Worm (Caenorhabditis elegans): ENCODE measurements around the gene brap-2.

Gene brap-2

DNA sequence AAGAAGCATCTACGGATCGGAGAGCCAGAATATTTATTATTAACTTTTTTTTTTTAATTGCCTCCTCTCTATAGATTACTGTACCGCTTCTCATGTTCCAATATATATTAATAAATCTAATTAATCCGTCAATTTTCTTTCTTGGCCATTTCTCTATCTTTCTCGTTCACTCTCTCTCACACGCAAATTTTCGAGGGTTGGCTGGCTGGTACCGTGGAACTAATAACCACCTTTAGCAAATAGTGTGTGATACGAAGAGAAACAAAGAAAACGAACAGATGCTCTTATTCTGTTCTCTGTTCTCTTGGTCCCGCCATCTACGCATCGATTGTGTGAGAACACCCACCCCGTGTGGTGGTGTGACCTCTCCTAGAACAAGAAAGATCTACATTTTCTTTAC lies 25.3 kb upstream of the brap-2 start:
- TF ChIP-seq alr-1 (tag; optimal IDR thresholded peaks at IDR 0.05) (no peak), sma-3 (GFP tag; optimal IDR thresholded peaks at IDR 0.05) (no peak), dmd-4 (tag; optimal IDR thresholded peaks at IDR 0.05) (no peak), nhr-129 (tag; optimal IDR thresholded peaks at IDR 0.05) (no peak), nhr-12 (tag; optimal IDR thresholded peaks at IDR 0.05) (no peak), nhr-237 (tag; optimal IDR thresholded peaks at IDR 0.05) (no peak), ceh-16 (tag; optimal IDR thresholded peaks at IDR 0.05) (no peak), nhr-6 (tag; optimal IDR thresholded peaks at IDR 0.05) (no peak), snpc-4 (tag; optimal IDR thresholded peaks at IDR 0.05) (no peak), unc-62 (GFP tag; optimal IDR thresholded peaks at IDR 0.05) (no peak)

DNA sequence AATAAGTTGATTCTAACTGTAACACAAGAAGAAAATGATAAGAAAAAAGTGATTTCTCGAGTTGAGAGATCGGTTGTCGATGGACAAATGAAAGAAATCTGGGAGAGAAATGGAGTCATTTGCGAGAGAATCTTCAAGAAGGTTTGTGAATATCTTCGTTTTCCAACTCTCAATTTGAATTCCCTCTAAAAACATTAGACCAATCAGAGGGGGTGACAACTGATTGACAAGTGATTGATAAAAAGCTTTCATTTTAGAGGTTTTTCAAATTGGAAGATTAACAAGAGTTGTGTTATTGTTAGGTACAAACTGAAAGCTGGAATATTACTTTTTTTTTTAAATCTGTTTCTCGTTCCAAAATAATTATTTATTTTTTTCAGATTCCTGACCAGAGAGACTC lies 24.9 kb upstream of the brap-2 start:
- TF ChIP-seq mdl-1 (tag; optimal IDR thresholded peaks at IDR 0.05) (no peak), lin-39 (tag; optimal IDR thresholded peaks at IDR 0.05) (no peak), lsy-2 (tag; optimal IDR thresholded peaks at IDR 0.05) (no peak), fos-1 (tag; optimal IDR thresholded peaks at IDR 0.05) (no peak), nhr-129 (tag; optimal IDR thresholded peaks at IDR 0.05) (no peak), Y55F3AM.14 (GFP tag; optimal IDR thresholded peaks at IDR 0.05) (no peak), ZK546.5 (tag; optimal IDR thresholded peaks at IDR 0.05) (no peak)

DNA sequence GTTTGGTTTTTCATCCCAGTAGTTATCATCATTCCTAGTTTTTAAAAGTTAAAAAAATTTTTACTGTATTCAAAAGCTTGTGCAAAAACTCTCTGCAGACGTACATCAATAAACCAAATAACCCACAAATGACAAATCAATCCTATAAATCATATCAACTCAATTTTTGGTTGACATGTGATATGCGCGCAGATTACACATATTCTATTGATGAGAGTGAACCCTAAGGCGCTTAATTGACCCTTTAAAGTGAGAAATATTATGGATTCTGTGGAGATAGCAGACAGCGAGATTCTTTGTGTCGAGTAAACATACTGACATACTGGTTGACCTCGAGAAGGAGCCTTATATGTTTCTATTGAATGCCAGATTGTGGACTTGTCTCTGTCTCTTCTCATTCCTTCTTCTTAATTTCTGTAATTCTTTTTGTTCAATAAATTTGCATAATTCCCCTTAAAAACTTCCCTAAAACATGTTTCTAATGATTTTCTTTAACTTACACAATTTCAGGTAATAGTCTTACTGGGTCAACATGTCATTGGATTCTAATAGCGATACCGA lies 23.3 kb upstream of the brap-2 start, which contains the start of gene EEED8.2:
TSS of gene EEED8.2 (plus strand) at position 511 of the 561 bp plus-strand sequence.
- TF ChIP-seq mdl-1 (tag; optimal IDR thresholded peaks at IDR 0.05): no peak
- no peak for TF ChIP-seq mbf-1 (tag; optimal IDR thresholded peaks at IDR 0.05)
- no peak for TF ChIP-seq R02D3.7 (tag; optimal IDR thresholded peaks at IDR 0.05)
- TF ChIP-seq ceh-16 (tag; optimal IDR thresholded peaks at IDR 0.05): no peak
- TF ChIP-seq egl-27 (tag; optimal IDR thresholded peaks at IDR 0.05): no peak
- TF ChIP-seq lin-13 (GFP tag; optimal IDR thresholded peaks at IDR 0.05): no peak
- no peak for TF ChIP-seq elt-3 (tag; optimal IDR thresholded peaks at IDR 0.05)

DNA sequence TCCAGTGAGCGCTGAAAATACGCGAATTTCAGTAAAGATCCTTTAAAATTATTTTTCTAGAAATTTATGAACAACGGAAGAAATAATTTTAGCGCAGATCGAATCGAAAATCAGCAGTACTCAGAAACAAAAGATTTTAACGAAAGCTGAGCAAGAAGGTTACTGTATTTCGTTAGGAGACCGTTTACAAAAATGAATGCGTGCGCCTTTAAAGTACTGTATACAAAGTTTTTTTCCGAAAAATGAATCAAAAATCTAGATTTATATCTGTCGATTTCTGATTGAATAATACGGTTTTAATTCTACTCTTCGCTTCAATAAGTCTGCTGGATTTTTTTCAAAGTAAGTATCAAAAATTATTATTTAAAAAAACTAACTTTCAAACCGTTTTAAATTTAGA lies 21.1 kb upstream of the brap-2 start, which contains the start of the genes EEED8.14 and EEED8.3:
TSS of gene EEED8.14 (minus strand) at position 13 of the 400 bp plus-strand sequence.
TSS of gene EEED8.3 (plus strand) at position 237 of the 400 bp plus-strand sequence.
- TF ChIP-seq nhr-25 (tag; optimal IDR thresholded peaks at IDR 0.05) (no peak), lin-13 (GFP tag; optimal IDR thresholded peaks at IDR 0.05) (no peak), sma-3 (GFP tag; optimal IDR thresholded peaks at IDR 0.05) (no peak), nhr-11 (tag; optimal IDR thresholded peaks at IDR 0.05) (no peak), sem-4 (tag; optimal IDR thresholded peaks at IDR 0.05) (no peak), lsy-2 (tag; optimal IDR thresholded peaks at IDR 0.05) (no peak), C34F6.9 (tag; optimal IDR thresholded peaks at IDR 0.05) (no peak), blmp-1 (tag; optimal IDR thresholded peaks at IDR 0.05; ENCODE audit: insufficient read depth) (no peak), nhr-10 (tag; optimal IDR thresholded peaks at IDR 0.05) (no peak), elt-1 (tag; optimal IDR thresholded peaks at IDR 0.05) (no peak), fos-1 (tag; optimal IDR thresholded peaks at IDR 0.05) (no peak), ztf-4 (tag; optimal IDR thresholded peaks at IDR 0.05) (no peak), nhr-129 (tag; optimal IDR thresholded peaks at IDR 0.05) (no peak)

DNA sequence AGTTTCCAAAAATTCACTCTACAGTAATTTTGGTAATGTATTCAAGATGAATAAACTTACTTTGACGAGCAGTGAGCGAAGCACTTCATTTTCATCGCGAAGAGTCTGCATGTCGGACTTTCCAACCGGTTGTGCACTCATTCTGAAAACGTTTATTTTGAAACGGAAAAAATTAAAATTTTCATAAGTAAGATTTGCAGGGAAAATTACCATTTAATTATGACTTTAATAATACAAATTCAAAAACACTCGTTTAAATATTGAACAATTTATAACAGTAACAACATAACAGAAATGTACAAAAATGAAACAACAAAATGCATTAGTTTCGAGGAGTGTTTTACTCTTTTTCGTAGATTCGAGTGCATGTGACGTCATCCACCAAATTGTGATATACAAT lies 19.5 kb upstream of the brap-2 start, which contains the start of the genes EEED8.13 and EEED8.18:
TSS of gene EEED8.13 (minus strand) at position 101 of the 400 bp plus-strand sequence.
TSS of gene EEED8.18 (minus strand) at position 144 of the 400 bp plus-strand sequence.
- TF ChIP-seq lsy-2 (tag; optimal IDR thresholded peaks at IDR 0.05) (no peak), nhr-237 (tag; optimal IDR thresholded peaks at IDR 0.05) (no peak), sma-9 (GFP tag; optimal IDR thresholded peaks at IDR 0.05) (no peak), sma-9 (tag; optimal IDR thresholded peaks at IDR 0.05) (no peak), alr-1 (tag; optimal IDR thresholded peaks at IDR 0.05) (no peak), nhr-21 (tag; optimal IDR thresholded peaks at IDR 0.05) (no peak), lin-11 (tag; optimal IDR thresholded peaks at IDR 0.05) (no peak), gmeb-1 (tag; optimal IDR thresholded peaks at IDR 0.05) (no peak)

All from whole organism, L2 larva.